Worm (Caenorhabditis elegans): ENCODE results near the gene col-135.

DNA sequence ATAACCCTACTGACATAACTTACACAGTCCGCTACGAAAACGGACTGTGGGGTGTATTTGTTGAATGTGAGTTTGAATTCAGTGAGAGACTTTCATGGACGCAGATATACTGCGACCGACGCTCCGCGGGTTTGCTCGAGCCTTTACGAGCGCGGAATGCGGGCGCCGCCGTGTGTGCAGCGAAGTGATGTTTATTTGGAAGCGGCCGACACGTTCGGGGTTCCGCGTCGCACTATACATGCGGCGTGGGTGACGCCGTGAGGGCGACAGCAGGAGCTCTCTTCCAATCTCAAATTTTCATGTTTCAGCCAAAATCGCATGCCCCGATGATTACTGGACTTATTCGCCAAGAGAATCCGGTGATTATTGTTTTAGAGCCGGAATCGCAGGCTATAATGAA lies 12.3 kb downstream of the col-135 start:
- no peak for TF ChIP-seq ceh-39 (tag; optimal IDR thresholded peaks at IDR 0.05)
- no peak for TF ChIP-seq sptf-1 (tag; optimal IDR thresholded peaks at IDR 0.05)
- no peak for TF ChIP-seq nhr-12 (tag; optimal IDR thresholded peaks at IDR 0.05)
- TF ChIP-seq drap-1 (GFP tag; optimal IDR thresholded peaks at IDR 0.05): no peak
- TF ChIP-seq pha-4 (tag; optimal IDR thresholded peaks at IDR 0.05): no peak
- TF ChIP-seq nhr-28 (tag; optimal IDR thresholded peaks at IDR 0.05): no peak
- no peak for TF ChIP-seq ztf-11 (tag; optimal IDR thresholded peaks at IDR 0.05)
- TF ChIP-seq lin-13 (tag; optimal IDR thresholded peaks at IDR 0.05): no peak
- TF ChIP-seq nhr-237 (tag; optimal IDR thresholded peaks at IDR 0.05): no peak
- TF ChIP-seq elt-3 (tag; optimal IDR thresholded peaks at IDR 0.05): no peak
- TF ChIP-seq sem-2 (GFP tag; optimal IDR thresholded peaks at IDR 0.05): no peak

Data from whole organism, mixed stage, embryonic.